Worm (Caenorhabditis elegans) whole organism, mixed stage, embryonic: ENCODE data around the gene lsd-1.

ENCODE experiments used
- M03D4.4 ChIP-seq: sonication (generic microtip); optimal IDR thresholded peaks from 2 replicates; lab custom pipeline; 2017; ENCODE audit warnings: mild to moderate bottlenecking, missing genetic modification characterization, missing compliant biosample characterization
- bed-3 ChIP-seq: fragments of 200-800 bp; sonication (Bioruptor generic); optimal IDR thresholded peaks from 3 replicates; lab custom pipeline; 2018; ENCODE audit warnings: mild to moderate bottlenecking, missing genetic modification characterization, moderate library complexity, missing compliant biosample characterization
- blmp-1 ChIP-seq: fragments of 150-350 bp; optimal IDR thresholded peaks from 2 replicates; lab custom pipeline; 2014; ENCODE audit warnings: missing biosample characterization, missing genetic modification characterization
- ceh-39 ChIP-seq: fragments of 150-350 bp; optimal IDR thresholded peaks from 2 replicates; lab custom pipeline; 2014; ENCODE audit warnings: missing biosample characterization, missing genetic modification characterization
- ceh-43 ChIP-seq: fragments of 200-800 bp; sonication (Bioruptor generic); optimal IDR thresholded peaks from 2 replicates; lab custom pipeline; 2018; ENCODE audit warnings: mild to moderate bottlenecking, missing genetic modification characterization, moderate library complexity, missing compliant biosample characterization
- ceh-83 ChIP-seq: fragments of 200-800 bp; sonication (Bioruptor generic); optimal IDR thresholded peaks from 2 replicates; lab custom pipeline; 2018; ENCODE audit warnings: mild to moderate bottlenecking, missing genetic modification characterization, missing compliant biosample characterization
- ces-1 ChIP-seq: fragments of 150-350 bp; optimal IDR thresholded peaks from 2 replicates; lab custom pipeline; 2014; ENCODE audit warnings: missing biosample characterization, missing genetic modification reagents, missing genetic modification characterization
- cnd-1 ChIP-seq: fragments of 200-800 bp; sonication (Bioruptor generic); optimal IDR thresholded peaks from 2 replicates; lab custom pipeline; 2018; ENCODE audit warnings: mild to moderate bottlenecking, missing genetic modification characterization, missing compliant biosample characterization
- drap-1 ChIP-seq: fragments of 200-800 bp; sonication (Bioruptor generic); optimal IDR thresholded peaks from 3 replicates; lab custom pipeline; 2018; ENCODE audit warnings: mild to moderate bottlenecking, missing genetic modification characterization, missing compliant biosample characterization
- elt-1 ChIP-seq: sonication (generic microtip); optimal IDR thresholded peaks from 2 replicates; lab custom pipeline; 2017; ENCODE audit warnings: missing genetic modification characterization, mild to moderate bottlenecking, missing compliant biosample characterization, antibody characterized with exemption, moderate library complexity, borderline replicate concordance; ENCODE audit not compliant: insufficient read depth
- elt-3 ChIP-seq: fragments of 150-350 bp; optimal IDR thresholded peaks from 2 replicates; lab custom pipeline; 2014; ENCODE audit warnings: missing biosample characterization, missing genetic modification characterization
- flh-1 ChIP-seq: fragments of 200-800 bp; sonication (Bioruptor generic); optimal IDR thresholded peaks from 2 replicates; lab custom pipeline; 2018; ENCODE audit warnings: mild to moderate bottlenecking, missing genetic modification characterization, moderate library complexity, missing compliant biosample characterization
- lin-13 ChIP-seq: fragments of 150-350 bp; optimal IDR thresholded peaks from 2 replicates; lab custom pipeline; 2014; ENCODE audit warnings: missing biosample characterization, missing genetic modification characterization
- lin-32 ChIP-seq: fragments of 200-800 bp; sonication (Bioruptor generic); optimal IDR thresholded peaks from 2 replicates; lab custom pipeline; 2018; ENCODE audit warnings: mild to moderate bottlenecking, missing genetic modification characterization, missing compliant biosample characterization
- lsy-2 ChIP-seq: fragments of 150-350 bp; optimal IDR thresholded peaks from 2 replicates; lab custom pipeline; 2014; ENCODE audit warnings: missing biosample characterization, missing genetic modification characterization
- mab-5 ChIP-seq: fragments of 150-350 bp; optimal IDR thresholded peaks from 2 replicates; lab custom pipeline; 2014; ENCODE audit warnings: missing biosample characterization, missing genetic modification characterization
- mep-1 ChIP-seq: fragments of 150-350 bp; optimal IDR thresholded peaks from 2 replicates; lab custom pipeline; 2017; ENCODE audit warnings: missing biosample characterization, missing genetic modification reagents, missing genetic modification characterization, inconsistent platforms
- mls-2 ChIP-seq: sonication (generic microtip); optimal IDR thresholded peaks from 2 replicates; lab custom pipeline; 2016; ENCODE audit warnings: mild to moderate bottlenecking, missing genetic modification characterization, moderate library complexity, missing compliant biosample characterization
- nhr-12 ChIP-seq: fragments of 150-350 bp; optimal IDR thresholded peaks from 2 replicates; lab custom pipeline; 2014; ENCODE audit warnings: missing biosample characterization, missing genetic modification characterization
- nhr-2 ChIP-seq: fragments of 150-350 bp; optimal IDR thresholded peaks from 2 replicates; lab custom pipeline; 2014; ENCODE audit warnings: missing biosample characterization, missing genetic modification characterization
- nhr-237 ChIP-seq: fragments of 150-350 bp; optimal IDR thresholded peaks from 2 replicates; lab custom pipeline; 2014; ENCODE audit warnings: missing biosample characterization, missing genetic modification characterization
- nhr-28 ChIP-seq: fragments of 150-350 bp; optimal IDR thresholded peaks from 2 replicates; lab custom pipeline; 2014; ENCODE audit warnings: missing biosample characterization, missing genetic modification characterization
- nhr-76 ChIP-seq: sonication (generic microtip); optimal IDR thresholded peaks from 2 replicates; lab custom pipeline; 2017; ENCODE audit warnings: missing biosample characterization, missing genetic modification characterization
- pha-4 ChIP-seq: fragments of 150-350 bp; optimal IDR thresholded peaks from 2 replicates; lab custom pipeline; 2018; ENCODE audit warnings: missing biosample characterization, missing genetic modification reagents, missing genetic modification characterization
- sem-2 ChIP-seq: fragments of 200-800 bp; sonication (Bioruptor generic); optimal IDR thresholded peaks from 2 replicates; lab custom pipeline; 2018; ENCODE audit warnings: mild to moderate bottlenecking, missing genetic modification characterization, missing compliant biosample characterization
- sptf-1 ChIP-seq: sonication (generic microtip); optimal IDR thresholded peaks from 2 replicates; lab custom pipeline; 2017; ENCODE audit warnings: mild to moderate bottlenecking, missing genetic modification characterization, moderate library complexity, missing compliant biosample characterization
- tbx-8 ChIP-seq: fragments of 200-800 bp; sonication (Bioruptor generic); optimal IDR thresholded peaks from 2 replicates; lab custom pipeline; 2018; ENCODE audit warnings: mild to moderate bottlenecking, missing genetic modification characterization, moderate library complexity, missing compliant biosample characterization
- unc-120 ChIP-seq: sonication (generic microtip); optimal IDR thresholded peaks from 2 replicates; lab custom pipeline; 2017; ENCODE audit warnings: missing genetic modification characterization, missing compliant biosample characterization; ENCODE audit not compliant: poor library complexity, severe bottlenecking
- unc-39 ChIP-seq: fragments of 150-350 bp; optimal IDR thresholded peaks from 2 replicates; lab custom pipeline; 2014; ENCODE audit warnings: missing biosample characterization, missing genetic modification characterization
- unc-62 ChIP-seq: fragments of 150-350 bp; optimal IDR thresholded peaks from 2 replicates; lab custom pipeline; 2014; ENCODE audit warnings: missing biosample characterization, missing genetic modification reagents, missing genetic modification characterization
- ztf-11 ChIP-seq: fragments of 150-350 bp; optimal IDR thresholded peaks from 2 replicates; lab custom pipeline; 2014; ENCODE audit warnings: missing biosample characterization, missing genetic modification characterization

Gene lsd-1

ce11 chrX:11992246-11992645 lies 43.6 kb downstream of the lsd-1 start:
- no peak for TF ChIP-seq nhr-28
- no peak for TF ChIP-seq nhr-12 (tag; lab: Kevin White, UChicago)
- no peak for TF ChIP-seq elt-3 (tag; lab: Kevin White, UChicago)
- no peak for TF ChIP-seq bed-3 (GFP tag; lab: Kevin White, UChicago)
- no peak for TF ChIP-seq sptf-1
- TF ChIP-seq sem-2 (GFP tag; lab: Kevin White, UChicago): no peak
- no peak for TF ChIP-seq ceh-43 (GFP tag; lab: Kevin White, UChicago)

- no peak for TF ChIP-seq drap-1 (GFP tag; lab: Kevin White, UChicago)
- TF ChIP-seq mls-2 (tag; lab: Kevin White, UChicago): no peak
- TF ChIP-seq nhr-76: no peak
- no peak for TF ChIP-seq ztf-11 (tag; lab: Kevin White, UChicago)
- TF ChIP-seq mab-5 (tag; lab: Kevin White, UChicago): no peak
- TF ChIP-seq lin-32 (GFP tag; lab: Kevin White, UChicago): no peak
- TF ChIP-seq unc-39 (tag; lab: Kevin White, UChicago): no peak
- TF ChIP-seq sem-2 (GFP tag; lab: Kevin White, UChicago): no peak
- TF ChIP-seq pha-4 (tag; lab: Kevin White, UChicago): no peak
- no peak for TF ChIP-seq lsy-2 (tag; lab: Kevin White, UChicago)
- TF ChIP-seq nhr-28: no peak
- TF ChIP-seq lin-13 (tag; lab: Kevin White, UChicago): no peak
- no peak for TF ChIP-seq ceh-39 (tag; lab: Kevin White, UChicago)
Measured at ce11 chrX:11992778-11993177, 44.1 kb downstream of the lsd-1 start.

DNA sequence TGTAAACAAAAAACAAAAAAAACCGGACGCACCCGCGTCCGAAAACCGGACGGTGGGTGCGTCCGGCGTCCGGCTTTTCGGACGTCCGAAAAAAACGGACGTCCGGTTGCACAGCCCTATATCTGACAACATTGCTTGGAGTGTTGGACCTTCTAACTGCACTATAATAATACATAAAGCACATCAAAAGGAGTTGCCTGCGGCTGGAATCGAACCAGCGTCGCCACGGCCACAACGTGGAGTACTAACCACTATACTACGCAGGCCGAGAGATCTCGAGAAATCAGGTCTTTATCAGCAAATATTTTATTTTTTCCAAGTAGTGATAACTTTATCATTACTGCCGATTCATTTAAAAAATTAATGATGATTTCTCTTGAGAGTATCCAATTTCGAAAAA lies 44.7 kb downstream of the lsd-1 start:
- TF ChIP-seq lsy-2 (tag; lab: Kevin White, UChicago) (no peak), nhr-28 (no peak), nhr-237 (tag; lab: Kevin White, UChicago) (no peak), elt-3 (tag; lab: Kevin White, UChicago) (no peak), ceh-83 (GFP tag; lab: Kevin White, UChicago) (no peak)

ce11 chrX:11994484-11994883 lies 45.8 kb downstream of the lsd-1 start, which contains the start of gene C49F5.7:
TSS of gene C49F5.7 (plus strand) at chrX:11994784.
- no peak for TF ChIP-seq drap-1 (GFP tag; lab: Kevin White, UChicago)
- TF ChIP-seq sem-2 (GFP tag; lab: Kevin White, UChicago): no peak
- no peak for TF ChIP-seq unc-62 (GFP tag; lab: Kevin White, UChicago)
- no peak for TF ChIP-seq flh-1

DNA sequence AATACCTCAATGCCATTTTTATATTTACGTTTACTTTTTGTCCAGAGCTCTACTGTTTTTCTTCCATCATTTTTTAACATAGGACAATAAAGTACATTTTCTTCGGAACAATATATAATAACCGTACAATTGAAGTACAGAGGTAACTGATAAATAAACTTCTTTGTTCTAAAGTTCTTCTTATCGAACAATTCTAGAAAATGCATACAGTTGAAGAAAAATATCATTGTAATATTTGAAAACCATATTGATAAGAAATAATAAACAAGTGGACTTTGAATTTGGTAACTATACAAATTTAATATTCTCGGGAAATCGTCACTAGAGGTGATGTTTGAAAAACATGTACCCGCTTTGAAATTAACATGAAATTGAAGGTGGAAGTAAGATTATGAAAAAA lies 48.0 kb downstream of the lsd-1 start:
- TF ChIP-seq lsy-2 (tag; lab: Kevin White, UChicago) (no peak), drap-1 (GFP tag; lab: Kevin White, UChicago) (no peak), ceh-43 (GFP tag; lab: Kevin White, UChicago) (no peak), sem-2 (GFP tag; lab: Kevin White, UChicago) (no peak), lin-32 (GFP tag; lab: Kevin White, UChicago) (no peak), mep-1 (no peak), elt-1 (tag; lab: Kevin White, UChicago) (no peak), tbx-8 (GFP tag; lab: Kevin White, UChicago) (no peak), nhr-76 (no peak), mls-2 (tag; lab: Kevin White, UChicago) (no peak), elt-3 (tag; lab: Kevin White, UChicago) (no peak), ztf-11 (tag; lab: Kevin White, UChicago) (no peak), nhr-12 (tag; lab: Kevin White, UChicago) (no peak), pha-4 (tag; lab: Kevin White, UChicago) (no peak), ces-1 (GFP tag; lab: Kevin White, UChicago) (no peak), nhr-237 (tag; lab: Kevin White, UChicago) (no peak), blmp-1 (no peak), flh-1 (no peak), nhr-28 (no peak), lin-13 (tag; lab: Kevin White, UChicago) (no peak)

- no peak for TF ChIP-seq cnd-1 (tag; lab: Kevin White, UChicago)
- no peak for TF ChIP-seq mab-5 (tag; lab: Kevin White, UChicago)
- no peak for TF ChIP-seq flh-1
- no peak for TF ChIP-seq ces-1 (GFP tag; lab: Kevin White, UChicago)
- TF ChIP-seq blmp-1: no peak
- TF ChIP-seq M03D4.4: no peak
- no peak for TF ChIP-seq mep-1
- no peak for TF ChIP-seq unc-120 (tag; lab: Kevin White, UChicago)
- no peak for TF ChIP-seq nhr-2 (tag; lab: Kevin White, UChicago)
- TF ChIP-seq nhr-12 (tag; lab: Kevin White, UChicago): no peak
Measured at ce11 chrX:11999573-11999972, 50.9 kb downstream of the lsd-1 start.
